Fruit fly (Drosophila melanogaster) whole organism, pupa: ENCODE measurements around the gene CG3104.

Experiments used
- CG10348 ChIP-seq: fragments of 200-800 bp; sonication (Bioruptor generic); IDR thresholded peaks from 2 replicates; pipeline ENCODE4 v1.3.6; 2022; ENCODE audit warnings: missing biosample characterization, missing genetic modification characterization
- CG12605 ChIP-seq: fragments of 200-800 bp; sonication (Bioruptor generic); IDR thresholded peaks from 2 replicates; pipeline ENCODE4 v1.3.6; 2022; ENCODE audit warnings: missing biosample characterization, missing genetic modification characterization
- CG13204 ChIP-seq: fragments of 200-800 bp; sonication (Bioruptor generic); optimal IDR thresholded peaks from 2 replicates; lab custom pipeline; 2018; ENCODE audit warnings: missing biosample characterization, mild to moderate bottlenecking, missing genetic modification characterization, moderate library complexity
- CG14655 ChIP-seq: fragments of 200-800 bp; sonication (Bioruptor generic); optimal IDR thresholded peaks from 3 replicates; lab custom pipeline; 2017; ENCODE audit warnings: mild to moderate bottlenecking, missing biosample characterization, missing genetic modification reagents, missing genetic modification characterization
- CG15710 ChIP-seq: fragments of 200-800 bp; sonication (Bioruptor generic); optimal IDR thresholded peaks from 2 replicates; lab custom pipeline; 2018; ENCODE audit warnings: missing biosample characterization, mild to moderate bottlenecking, missing genetic modification characterization, moderate library complexity
- CG17806 ChIP-seq: fragments of 200-800 bp; sonication (Bioruptor generic); optimal IDR thresholded peaks from 2 replicates; lab custom pipeline; 2018; ENCODE audit warnings: missing biosample characterization, mild to moderate bottlenecking, missing genetic modification characterization, moderate library complexity
- CG32121 ChIP-seq: fragments of 200-800 bp; sonication (Bioruptor generic); IDR thresholded peaks from 2 replicates; pipeline ENCODE4 v1.3.6; 2022; ENCODE audit warnings: missing biosample characterization, missing genetic modification characterization
- CG34367 ChIP-seq: fragments of 200-800 bp; sonication (Bioruptor generic); optimal IDR thresholded peaks from 2 replicates; lab custom pipeline; 2018; ENCODE audit warnings: missing biosample characterization, mild to moderate bottlenecking, missing genetic modification characterization
- CG4496 ChIP-seq: fragments of 200-800 bp; sonication (Bioruptor generic); IDR thresholded peaks from 3 replicates; pipeline ENCODE4 v1.3.6; 2022; ENCODE audit warnings: missing biosample characterization, missing genetic modification characterization
- CG8159 ChIP-seq: fragments of 200-800 bp; sonication (Bioruptor generic); optimal IDR thresholded peaks from 3 replicates; lab custom pipeline; 2018; ENCODE audit warnings: missing biosample characterization, mild to moderate bottlenecking, missing genetic modification characterization, moderate library complexity
- CG8301 ChIP-seq: fragments of 200-800 bp; sonication (Bioruptor generic); optimal IDR thresholded peaks from 2 replicates; lab custom pipeline; 2018; ENCODE audit warnings: missing biosample characterization, mild to moderate bottlenecking, missing genetic modification characterization
- CG9948 ChIP-seq: fragments of 200-800 bp; sonication (Bioruptor generic); optimal IDR thresholded peaks from 2 replicates; lab custom pipeline; 2018; ENCODE audit warnings: missing biosample characterization, mild to moderate bottlenecking, missing genetic modification characterization, moderate library complexity
- D1 ChIP-seq: fragments of 200-800 bp; sonication (Bioruptor generic); optimal IDR thresholded peaks from 2 replicates; lab custom pipeline; 2018; ENCODE audit warnings: missing biosample characterization, mild to moderate bottlenecking, missing genetic modification characterization, moderate library complexity
- EcR ChIP-seq: fragments of 200-800 bp; sonication (Bioruptor generic); optimal IDR thresholded peaks from 3 replicates; lab custom pipeline; 2019; ENCODE audit warnings: missing biosample characterization, missing genetic modification characterization, mild to moderate bottlenecking, moderate library complexity, missing genetic modification reagents
- Ets98B ChIP-seq: fragments of 200-800 bp; sonication (Bioruptor generic); IDR thresholded peaks from 2 replicates; pipeline ENCODE4 v1.3.6; 2022; ENCODE audit warnings: missing biosample characterization, missing genetic modification characterization
- Pif1A ChIP-seq: fragments of 200-800 bp; sonication (Bioruptor generic); optimal IDR thresholded peaks from 3 replicates; lab custom pipeline; 2016; ENCODE audit warnings: missing biosample characterization, missing genetic modification characterization
- Pif1B ChIP-seq: fragments of 200-800 bp; sonication (Bioruptor generic); optimal IDR thresholded peaks from 3 replicates; lab custom pipeline; 2016; ENCODE audit warnings: missing biosample characterization, missing genetic modification characterization
- Snoo ChIP-seq: fragments of 200-800 bp; sonication (Bioruptor generic); optimal IDR thresholded peaks from 3 replicates; lab custom pipeline; 2017; ENCODE audit warnings: missing biosample characterization, mild to moderate bottlenecking, missing genetic modification characterization, inconsistent platforms
- fd96Ca ChIP-seq: fragments of 200-800 bp; sonication (Bioruptor generic); IDR thresholded peaks from 3 replicates; pipeline ENCODE4 v1.3.6; 2022; ENCODE audit warnings: missing biosample characterization, missing genetic modification characterization
- gl ChIP-seq: fragments of 200-800 bp; sonication (Bioruptor generic); optimal IDR thresholded peaks from 2 replicates; lab custom pipeline; 2018; ENCODE audit warnings: missing biosample characterization, mild to moderate bottlenecking, missing genetic modification characterization
- rn ChIP-seq: fragments of 200-800 bp; sonication (Bioruptor generic); IDR thresholded peaks from 2 replicates; pipeline ENCODE4 v1.3.6; 2022; ENCODE audit warnings: missing biosample characterization, missing genetic modification characterization

The CG3104 gene

DNA sequence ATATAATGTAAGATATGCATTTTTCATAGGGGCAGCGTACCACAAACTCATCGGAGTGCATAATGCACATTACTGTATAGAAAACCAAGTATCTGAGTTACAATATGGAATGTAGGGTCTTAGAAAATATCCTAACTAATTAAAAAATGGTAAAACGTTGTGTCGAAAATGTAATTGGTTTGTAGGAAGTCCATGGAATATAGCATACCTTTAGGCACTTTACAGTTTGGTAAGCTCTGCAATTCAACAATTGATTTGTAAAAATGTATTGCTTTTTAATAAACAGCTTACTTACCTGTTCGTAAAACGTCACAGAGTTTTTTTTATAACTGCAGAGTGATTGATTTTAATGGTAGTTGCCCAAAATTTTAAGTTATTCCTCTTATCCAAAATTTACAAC lies 43.4 kb downstream of the CG3104 start, which contains the start of gene CG2964:
CG2964 (plus strand) TSS at position 301 of the 400 bp plus-strand sequence.
- TF ChIP-seq gl (no peak), Pif1A (GFP tag; lab: Kevin White, UChicago) (no peak), CG17806 (tag; lab: Kevin White, UChicago) (no peak), D1 (no peak), CG32121 (GFP tag; lab: Robert Waterston, UW) (no peak), CG8159 (no peak), EcR (no peak), CG13204 (GFP tag; lab: Kevin White, UChicago) (no peak), Pif1B (GFP tag; lab: Kevin White, UChicago) (no peak), CG10348 (GFP tag; lab: Robert Waterston, UW) (no peak), CG15710 (no peak), CG14655 (GFP tag; lab: Kevin White, UChicago) (no peak), CG34367 (tag; lab: Kevin White, UChicago) (no peak), rn (no peak), CG4496 (GFP tag; lab: Robert Waterston, UW) (no peak), CG9948 (no peak), CG12605 (GFP tag; lab: Robert Waterston, UW) (no peak), CG8301 (tag; lab: Kevin White, UChicago) (no peak)

dm6 chr2L:2810831-2811230 lies 44.7 kb downstream of the CG3104 start:
- no peak for TF ChIP-seq CG8159
- TF ChIP-seq Pif1A (GFP tag; lab: Kevin White, UChicago): no peak
- TF ChIP-seq CG13204 (GFP tag; lab: Kevin White, UChicago): no peak
- no peak for TF ChIP-seq CG8301 (tag; lab: Kevin White, UChicago)
- TF ChIP-seq rn: no peak
- TF ChIP-seq Ets98B (GFP tag; lab: Robert Waterston, UW): no peak
- TF ChIP-seq, all 21 proteins: peak for 0

DNA sequence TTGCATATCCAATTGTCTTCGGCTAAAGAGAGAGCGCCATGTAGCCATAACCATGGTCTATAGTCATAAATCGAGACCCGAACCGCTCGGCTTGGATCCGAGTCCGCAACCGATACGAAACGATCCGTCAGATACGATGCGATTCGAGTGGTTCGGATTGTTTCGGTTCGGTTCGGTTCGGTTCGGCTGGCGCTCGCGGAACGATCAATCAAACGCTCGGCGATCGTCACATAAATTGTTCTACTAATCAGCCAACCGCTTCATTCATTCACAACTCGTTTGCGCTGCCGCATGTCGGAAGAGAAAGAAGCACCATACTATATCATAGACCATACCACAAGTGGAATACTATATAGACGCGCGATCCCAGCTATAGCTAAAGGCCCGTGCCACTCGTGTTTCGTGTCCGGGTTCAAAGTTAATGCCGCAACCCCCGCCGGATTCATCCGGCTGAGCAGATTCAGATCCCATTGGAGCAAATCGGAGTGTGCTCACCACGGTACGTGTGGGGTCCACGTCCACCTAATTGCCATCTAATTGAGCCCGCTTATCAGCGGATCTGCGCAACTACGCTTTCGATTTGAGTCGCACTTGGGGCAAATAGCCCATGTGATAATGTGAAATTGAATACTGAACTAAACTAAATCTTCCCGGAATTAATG lies 47.4 kb downstream of the CG3104 start:
- TF ChIP-seq EcR: no peak
- TF ChIP-seq D1: no peak
- TF ChIP-seq CG10348 (GFP tag; lab: Robert Waterston, UW): no peak
- TF ChIP-seq CG12605 (GFP tag; lab: Robert Waterston, UW): peak; percentile 44
- TF ChIP-seq Snoo (tag; lab: Kevin White, UChicago): no peak
- no peak for TF ChIP-seq gl
- TF ChIP-seq CG14655 (GFP tag; lab: Kevin White, UChicago): no peak
- peak; percentile 37; the same call in 1 of the 2 replicates for TF ChIP-seq Ets98B (GFP tag; lab: Robert Waterston, UW)
- no peak for TF ChIP-seq Pif1B (GFP tag; lab: Kevin White, UChicago)
- TF ChIP-seq CG9948: no peak
- no peak for TF ChIP-seq CG8301 (tag; lab: Kevin White, UChicago)
- TF ChIP-seq rn: no peak
- no peak for TF ChIP-seq CG8159
- TF ChIP-seq CG17806 (tag; lab: Kevin White, UChicago): no peak
- peak; percentile 67 for TF ChIP-seq CG4496 (GFP tag; lab: Robert Waterston, UW)
- TF ChIP-seq CG32121 (GFP tag; lab: Robert Waterston, UW): no peak
- peak; percentile 54 for TF ChIP-seq CG13204 (GFP tag; lab: Kevin White, UChicago)
- TF ChIP-seq CG34367 (tag; lab: Kevin White, UChicago): no peak
- TF ChIP-seq fd96Ca: no peak
- TF ChIP-seq Pif1A (GFP tag; lab: Kevin White, UChicago): no peak

dm6 chr2L:2807597-2807996 lies 48.0 kb downstream of the CG3104 start:
- TF ChIP-seq D1 (no peak), gl (no peak), CG32121 (GFP tag; lab: Robert Waterston, UW) (no peak), EcR (no peak), Snoo (tag; lab: Kevin White, UChicago) (no peak), CG13204 (GFP tag; lab: Kevin White, UChicago) (no peak), CG14655 (GFP tag; lab: Kevin White, UChicago) (no peak), CG12605 (GFP tag; lab: Robert Waterston, UW) (no peak), CG15710 (no peak), Pif1B (GFP tag; lab: Kevin White, UChicago) (no peak), CG17806 (tag; lab: Kevin White, UChicago) (no peak), fd96Ca (no peak), CG8159 (no peak), CG9948 (no peak), CG8301 (tag; lab: Kevin White, UChicago) (no peak), Ets98B (GFP tag; lab: Robert Waterston, UW) (no peak), CG4496 (GFP tag; lab: Robert Waterston, UW) (no peak), Pif1A (GFP tag; lab: Kevin White, UChicago) (no peak), rn (no peak)

- TF ChIP-seq rn (no peak), CG12605 (GFP tag; lab: Robert Waterston, UW) (no peak), CG4496 (GFP tag; lab: Robert Waterston, UW) (0 out of 3 replicates have a peak, but pooled peaks have one; percentile 38), CG10348 (GFP tag; lab: Robert Waterston, UW) (no peak), EcR (peak; percentile 95), CG15710 (peak; percentile 1), Pif1A (GFP tag; lab: Kevin White, UChicago) (peak; percentile 21), Pif1B (GFP tag; lab: Kevin White, UChicago) (peak; percentile 20), D1 (no peak), CG32121 (GFP tag; lab: Robert Waterston, UW) (no peak), CG8159 (peak; percentile 30), Ets98B (GFP tag; lab: Robert Waterston, UW) (peak; percentile 44; the same call in 1 of the 2 replicates), fd96Ca (no peak), gl (peak; percentile 88), CG14655 (GFP tag; lab: Kevin White, UChicago) (peak; percentile 45), CG34367 (tag; lab: Kevin White, UChicago) (peak; percentile 34), CG17806 (tag; lab: Kevin White, UChicago) (no peak), CG13204 (GFP tag; lab: Kevin White, UChicago) (peak; percentile 91), CG8301 (tag; lab: Kevin White, UChicago) (peak; percentile 17), Snoo (tag; lab: Kevin White, UChicago) (peak; percentile 29)
These were observed 49.3 kb downstream of the CG3104 start for dm6 chr2L:2806190-2806763.
